Fruit fly (Drosophila melanogaster) whole organism, wandering third instar larva: ENCODE measurements around the gene Scgbeta.

Experiments used
- Abd-B ChIP-seq: fragments of >200 bp; optimal IDR thresholded peaks from 2 replicates; lab custom pipeline; 2017; ENCODE audit warnings: missing biosample characterization, missing genetic modification characterization
- CG32264 ChIP-seq: fragments of 200-800 bp; sonication (Bioruptor generic); optimal IDR thresholded peaks from 2 replicates; lab custom pipeline; 2016; ENCODE audit warnings: missing biosample characterization, missing genetic modification characterization
- CG9705 ChIP-seq: fragments of 200-800 bp; sonication (Bioruptor generic); optimal IDR thresholded peaks from 2 replicates; lab custom pipeline; 2018; ENCODE audit warnings: missing biosample characterization, mild to moderate bottlenecking, missing genetic modification characterization
- CrebA ChIP-seq: fragments of 200-800 bp; sonication (Bioruptor generic); optimal IDR thresholded peaks from 2 replicates; lab custom pipeline; 2016; ENCODE audit warnings: missing biosample characterization, mild to moderate bottlenecking, missing genetic modification characterization, borderline replicate concordance
- Dif ChIP-seq: fragments of 200-275, 200-300 bp; sonication (Bioruptor generic); optimal IDR thresholded peaks from 2 replicates; lab custom pipeline; 2018; ENCODE audit warnings: missing biosample characterization, missing genetic modification characterization; ENCODE audit not compliant: partially characterized antibody
- GATAd ChIP-seq: sonication (Bioruptor generic); optimal IDR thresholded peaks from 2 replicates; lab custom pipeline; 2016; ENCODE audit warnings: missing biosample characterization, missing genetic modification characterization
- HLH106 ChIP-seq: fragments of 200-800 bp; optimal IDR thresholded peaks from 3 replicates; lab custom pipeline; 2019; ENCODE audit warnings: missing biosample characterization, mild to moderate bottlenecking, missing genetic modification characterization, moderate library complexity
- Hnf4 ChIP-seq: fragments of 200-800 bp; sonication (Bioruptor generic); optimal IDR thresholded peaks from 2 replicates; lab custom pipeline; 2016; ENCODE audit warnings: missing biosample characterization, mild to moderate bottlenecking, missing genetic modification characterization
- Hr78 ChIP-seq: fragments of >200 bp; optimal IDR thresholded peaks from 2 replicates; lab custom pipeline; 2017; ENCODE audit warnings: missing biosample characterization, missing genetic modification characterization
- Hr83 ChIP-seq: fragments of 200-300 bp; sonication (Bioruptor generic); optimal IDR thresholded peaks from 2 replicates; lab custom pipeline; 2016; ENCODE audit warnings: missing biosample characterization, mild to moderate bottlenecking, missing genetic modification characterization, moderate library complexity; ENCODE audit not compliant: poor library complexity, severe bottlenecking
- Jra ChIP-seq: sonication (Bioruptor generic); optimal IDR thresholded peaks from 2 replicates; lab custom pipeline; 2016; ENCODE audit warnings: missing biosample characterization, missing genetic modification characterization
- Mio ChIP-seq: sonication (Bioruptor generic); optimal IDR thresholded peaks from 2 replicates; lab custom pipeline; 2016; ENCODE audit warnings: missing biosample characterization, missing genetic modification characterization
- Myc ChIP-seq: fragments of >200 bp; optimal IDR thresholded peaks from 2 replicates; lab custom pipeline; 2017
- N ChIP-seq: fragments of >200 bp; optimal IDR thresholded peaks from 2 replicates; lab custom pipeline; 2018; ENCODE audit warnings: missing biosample characterization, missing external identifiers, missing genetic modification characterization
- OdsH ChIP-seq: fragments of 200-800 bp; sonication (Bioruptor generic); optimal IDR thresholded peaks from 2 replicates; lab custom pipeline; 2016; ENCODE audit warnings: missing biosample characterization, mild to moderate bottlenecking, missing genetic modification characterization
- Rel ChIP-seq, 2 experiments: fragments of 200-800 bp; sonication (Bioruptor generic) in 1 of 2; optimal IDR thresholded peaks; 2 replicates in 1 of 2; 3 replicates in 1 of 2; lab custom pipeline; 2016 to 2019; ENCODE audit warnings: mild to moderate bottlenecking in 2 of 2, missing biosample characterization in 2 of 2, missing genetic modification characterization in 2 of 2, moderate library complexity in 1 of 2
- Vsx2 ChIP-seq: fragments of 200-300, 225-300 bp; sonication (Bioruptor generic); optimal IDR thresholded peaks from 2 replicates; lab custom pipeline; 2018; ENCODE audit warnings: missing biosample characterization, missing genetic modification characterization; ENCODE audit not compliant: partially characterized antibody
- br ChIP-seq: fragments of 200-800 bp; sonication (Bioruptor generic); optimal IDR thresholded peaks from 2 replicates; lab custom pipeline; 2016; ENCODE audit warnings: missing biosample characterization, missing genetic modification characterization
- brk ChIP-seq: fragments of 200-800 bp; sonication (Bioruptor generic); optimal IDR thresholded peaks from 2 replicates; lab custom pipeline; 2016; ENCODE audit warnings: missing biosample characterization, mild to moderate bottlenecking, missing genetic modification characterization
- dmrt93B ChIP-seq: fragments of 200-800 bp; sonication (Bioruptor generic); optimal IDR thresholded peaks from 2 replicates; lab custom pipeline; 2018; ENCODE audit warnings: missing biosample characterization, mild to moderate bottlenecking, missing genetic modification characterization
- dsf ChIP-seq: sonication (Bioruptor generic); optimal IDR thresholded peaks from 2 replicates; lab custom pipeline; 2016; ENCODE audit warnings: missing biosample characterization, missing genetic modification characterization, borderline replicate concordance
- foxo ChIP-seq, 2 experiments: fragments of 200-800 bp; sonication (Bioruptor generic); optimal IDR thresholded peaks; 2 replicates in 1 of 2; 3 replicates in 1 of 2; lab custom pipeline; 2016 to 2017; ENCODE audit warnings: missing biosample characterization in 2 of 2, missing genetic modification characterization in 2 of 2
- fru ChIP-seq: fragments of 200-800 bp; sonication (Bioruptor generic); optimal IDR thresholded peaks from 3 replicates; lab custom pipeline; 2016; ENCODE audit warnings: missing biosample characterization, mild to moderate bottlenecking, missing genetic modification characterization
- h ChIP-seq: fragments of 200-800 bp; sonication (Bioruptor generic); optimal IDR thresholded peaks from 3 replicates; lab custom pipeline; 2016; ENCODE audit warnings: missing biosample characterization, mild to moderate bottlenecking, missing genetic modification characterization
- jim ChIP-seq: fragments of 175-275, 200-325 bp; sonication (Bioruptor generic); optimal IDR thresholded peaks from 2 replicates; lab custom pipeline; 2016; ENCODE audit warnings: missing biosample characterization, mild to moderate bottlenecking, missing genetic modification characterization
- lola ChIP-seq: fragments of >200 bp; optimal IDR thresholded peaks from 2 replicates; lab custom pipeline; 2017; ENCODE audit warnings: missing biosample characterization, missing genetic modification characterization
- pan ChIP-seq: fragments of >200 bp; optimal IDR thresholded peaks from 2 replicates; lab custom pipeline; 2017
- psq ChIP-seq: fragments of 200-800 bp; sonication (Bioruptor generic); optimal IDR thresholded peaks from 3 replicates; lab custom pipeline; 2017; ENCODE audit warnings: missing biosample characterization, mild to moderate bottlenecking, missing genetic modification characterization, moderate library complexity
- rgr ChIP-seq: fragments of 200-800 bp; sonication (Bioruptor generic); optimal IDR thresholded peaks from 3 replicates; lab custom pipeline; 2016; ENCODE audit warnings: missing biosample characterization, mild to moderate bottlenecking, missing genetic modification characterization
- sage ChIP-seq: fragments of 200-800 bp; sonication (Bioruptor generic); optimal IDR thresholded peaks from 2 replicates; lab custom pipeline; 2016; ENCODE audit warnings: missing biosample characterization, mild to moderate bottlenecking, missing genetic modification characterization
- usp ChIP-seq: fragments of >200 bp; optimal IDR thresholded peaks from 2 replicates; lab custom pipeline; 2017; ENCODE audit warnings: missing biosample characterization, missing genetic modification characterization
- woc ChIP-seq: sonication (Bioruptor generic); optimal IDR thresholded peaks from 2 replicates; lab custom pipeline; 2016; ENCODE audit warnings: missing biosample characterization, mild to moderate bottlenecking, missing genetic modification characterization

Gene Scgbeta

dm6 chr3R:12379708-12380107 is 42.5 kb downstream of the Scgbeta start, which contains the start of gene GstD8:
Gene GstD8, plus strand, starts transcription at chr3R:12380008.
- TF ChIP-seq sage (GFP tag; lab: Kevin White, UChicago) (no peak), CG32264 (GFP tag; lab: Kevin White, UChicago) (no peak), usp (GFP tag; lab: Kevin White, UChicago) (no peak)

DNA sequence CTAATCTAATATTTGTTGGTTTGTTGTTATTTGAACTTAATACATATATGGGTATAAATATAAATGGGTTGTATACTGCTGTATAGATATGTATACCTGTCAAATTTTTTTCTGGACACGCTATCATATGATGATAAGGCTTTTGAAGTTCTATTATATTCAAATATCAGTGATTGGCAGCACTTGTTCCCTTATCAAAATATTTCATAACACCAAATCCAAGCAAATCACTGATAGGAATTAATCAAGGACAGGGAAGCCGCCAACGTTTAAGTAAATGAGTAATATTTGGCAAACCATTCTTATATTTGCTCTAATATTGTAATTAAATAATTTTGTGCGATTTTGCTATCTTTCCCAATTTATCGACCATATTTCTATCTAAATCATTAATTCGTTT is 43.0 kb downstream of the Scgbeta start:
- TF ChIP-seq rgr (GFP tag; lab: Kevin White, UChicago) (no peak), N (GFP tag; lab: Kevin White, UChicago) (no peak), Hnf4 (GFP tag; lab: Kevin White, UChicago) (no peak), sage (GFP tag; lab: Kevin White, UChicago) (no peak), Vsx2 (GFP tag; lab: Kevin White, UChicago) (no peak), CG9705 (no peak), HLH106 (tag; lab: Kevin White, UChicago) (no peak)

dm6 chr3R:12378200-12378599 is 44.0 kb downstream of the Scgbeta start, which contains the start of gene GstD7:
Gene GstD7, plus strand, starts transcription at chr3R:12378500.
- TF ChIP-seq foxo (GFP tag; optimal IDR thresholded peaks at IDR 0.05; lab: Kevin White, UChicago) (no peak), HLH106 (tag; lab: Kevin White, UChicago) (no peak), br (GFP tag; lab: Kevin White, UChicago) (no peak), woc (GFP tag; lab: Kevin White, UChicago) (no peak), Hr83 (GFP tag; lab: Kevin White, UChicago) (no peak), h (GFP tag; lab: Kevin White, UChicago) (no peak), Mio (GFP tag; lab: Kevin White, UChicago) (no peak), Abd-B (GFP tag; lab: Kevin White, UChicago) (no peak), OdsH (GFP tag; lab: Kevin White, UChicago) (no peak), jim (GFP tag; lab: Kevin White, UChicago) (no peak), psq (GFP tag; lab: Kevin White, UChicago) (no peak), dsf (no peak), Jra (GFP tag; lab: Kevin White, UChicago) (no peak), Hr78 (GFP tag; lab: Kevin White, UChicago) (no peak), CG32264 (GFP tag; lab: Kevin White, UChicago) (no peak), Vsx2 (GFP tag; lab: Kevin White, UChicago) (no peak), fru (GFP tag; lab: Kevin White, UChicago) (no peak)
- TF ChIP-seq, all 38 proteins: peak for 0

- no peak for TF ChIP-seq lola (GFP tag; lab: Kevin White, UChicago)
- TF ChIP-seq brk (GFP tag; lab: Kevin White, UChicago) = no peak
- TF ChIP-seq N (GFP tag; lab: Kevin White, UChicago) = no peak
- TF ChIP-seq Rel (GFP tag; optimal IDR thresholded peaks at IDR 0.05; lab: Kevin White, UChicago) = no peak
- no peak for TF ChIP-seq Rel (tag; optimal IDR thresholded peaks at IDR 0.05; lab: Kevin White, UChicago)
- no peak for TF ChIP-seq h (GFP tag; lab: Kevin White, UChicago)
- TF ChIP-seq Mio (GFP tag; lab: Kevin White, UChicago) = no peak
- TF ChIP-seq Myc (lab: Kevin White, UChicago) = no peak
- no peak for TF ChIP-seq CrebA (GFP tag; lab: Kevin White, UChicago)
- no peak for TF ChIP-seq dsf
- no peak for TF ChIP-seq dmrt93B
- TF ChIP-seq GATAd (GFP tag; lab: Kevin White, UChicago) = no peak
- TF ChIP-seq Hr78 (GFP tag; lab: Kevin White, UChicago) = no peak
- no peak for TF ChIP-seq usp (GFP tag; lab: Kevin White, UChicago)
- TF ChIP-seq Vsx2 (GFP tag; lab: Kevin White, UChicago) = no peak
- TF ChIP-seq jim (GFP tag; lab: Kevin White, UChicago) = no peak
- TF ChIP-seq pan (lab: Kevin White, UChicago) = no peak
- TF ChIP-seq Dif = no peak
Measured at dm6 chr3R:12376828-12377227, 45.4 kb downstream of the Scgbeta start, which contains the start of gene GstD6. Gene GstD6, plus strand, starts transcription at chr3R:12377128.
